Worm (Caenorhabditis elegans): ENCODE measurements around the gene srw-32.

The srw-32 gene

ce11 chrV:17493732-17494131, 14.9 kb upstream of the srw-32 start, which contains the start of gene fbxa-102:
TSS of gene fbxa-102 (minus strand) at chrV:17493832.
- TF ChIP-seq pha-4 (tag; optimal IDR thresholded peaks at IDR 0.05) (no peak), nhr-12 (tag; optimal IDR thresholded peaks at IDR 0.05) (no peak), nhr-67 (tag; optimal IDR thresholded peaks at IDR 0.05) (no peak), lin-39 (tag; optimal IDR thresholded peaks at IDR 0.05) (no peak), egl-5 (tag; optimal IDR thresholded peaks at IDR 0.05) (no peak), zag-1 (tag; optimal IDR thresholded peaks at IDR 0.05) (no peak), nhr-76 (tag; optimal IDR thresholded peaks at IDR 0.05) (no peak), ceh-28 (tag; optimal IDR thresholded peaks at IDR 0.05) (no peak), lsy-12 (tag; optimal IDR thresholded peaks at IDR 0.05) (no peak), hmg-11 (tag; optimal IDR thresholded peaks at IDR 0.05) (no peak), jun-1 (tag; optimal IDR thresholded peaks at IDR 0.05) (no peak), nfya-1 (tag; optimal IDR thresholded peaks at IDR 0.05; ENCODE audit: insufficient read depth) (no peak), pqm-1 (tag; optimal IDR thresholded peaks at IDR 0.05) (no peak), eor-1 (tag; optimal IDR thresholded peaks at IDR 0.05) (no peak), aly-2 (tag; optimal IDR thresholded peaks at IDR 0.05) (no peak), R02D3.7 (tag; optimal IDR thresholded peaks at IDR 0.05) (no peak), skn-1 (tag; optimal IDR thresholded peaks at IDR 0.05) (no peak), ceh-16 (tag; optimal IDR thresholded peaks at IDR 0.05) (no peak)

ce11 chrV:17496071-17496470, 12.5 kb upstream of the srw-32 start, which contains the start of gene srh-118:
TSS of gene srh-118 (minus strand) at chrV:17496171.
- TF ChIP-seq ceh-28 (tag; optimal IDR thresholded peaks at IDR 0.05) (no peak), snpc-4 (tag; optimal IDR thresholded peaks at IDR 0.05) (no peak), mml-1 (tag; optimal IDR thresholded peaks at IDR 0.05) (no peak), elt-1 (tag; optimal IDR thresholded peaks at IDR 0.05) (no peak), lin-15B (tag; optimal IDR thresholded peaks at IDR 0.05) (no peak), hmg-11 (tag; optimal IDR thresholded peaks at IDR 0.05) (no peak), jun-1 (tag; optimal IDR thresholded peaks at IDR 0.05) (no peak), R02D3.7 (tag; optimal IDR thresholded peaks at IDR 0.05) (no peak)

- TF ChIP-seq fos-1 (tag; optimal IDR thresholded peaks at IDR 0.05) (no peak), elt-1 (tag; optimal IDR thresholded peaks at IDR 0.05) (no peak), R02D3.7 (tag; optimal IDR thresholded peaks at IDR 0.05) (no peak), nhr-67 (tag; optimal IDR thresholded peaks at IDR 0.05) (no peak), sea-2 (GFP tag; optimal IDR thresholded peaks at IDR 0.05) (no peak), ceh-9 (tag; optimal IDR thresholded peaks at IDR 0.05) (no peak), pha-4 (tag; optimal IDR thresholded peaks at IDR 0.05) (no peak), fkh-10 (GFP tag; optimal IDR thresholded peaks at IDR 0.05) (no peak), unc-62 (GFP tag; optimal IDR thresholded peaks at IDR 0.05) (no peak), ztf-11 (tag; optimal IDR thresholded peaks at IDR 0.05) (no peak), unc-39 (tag; optimal IDR thresholded peaks at IDR 0.05) (no peak), aly-2 (tag; optimal IDR thresholded peaks at IDR 0.05) (no peak), fkh-2 (tag; optimal IDR thresholded peaks at IDR 0.05) (no peak), ceh-28 (tag; optimal IDR thresholded peaks at IDR 0.05) (no peak)
Observed at ce11 chrV:17500055-17500454, 8.5 kb upstream of the srw-32 start.

- TF ChIP-seq nhr-12 (tag; optimal IDR thresholded peaks at IDR 0.05): no peak
- TF ChIP-seq tbx-2 (tag; optimal IDR thresholded peaks at IDR 0.05): no peak
Observed at ce11 chrV:17506289-17506688, 2.3 kb upstream of the srw-32 start, which contains the start of gene srw-31. TSS of gene srw-31 (plus strand) at chrV:17506589.

- no peak for TF ChIP-seq sea-2 (GFP tag; optimal IDR thresholded peaks at IDR 0.05)
- no peak for TF ChIP-seq unc-39 (tag; optimal IDR thresholded peaks at IDR 0.05)
- TF ChIP-seq ZK546.5 (tag; optimal IDR thresholded peaks at IDR 0.05): no peak
- no peak for TF ChIP-seq skn-1 (tag; optimal IDR thresholded peaks at IDR 0.05)
- TF ChIP-seq ztf-4 (tag; optimal IDR thresholded peaks at IDR 0.05): no peak
- TF ChIP-seq nhr-237 (tag; optimal IDR thresholded peaks at IDR 0.05): no peak
- no peak for TF ChIP-seq ceh-82 (tag; optimal IDR thresholded peaks at IDR 0.05)
- no peak for TF ChIP-seq ztf-11 (tag; optimal IDR thresholded peaks at IDR 0.05)
- no peak for TF ChIP-seq nhr-28 (tag; optimal IDR thresholded peaks at IDR 0.05)
- TF ChIP-seq tbx-2 (tag; optimal IDR thresholded peaks at IDR 0.05): no peak
- TF ChIP-seq mdl-1 (tag; optimal IDR thresholded peaks at IDR 0.05): no peak
- no peak for TF ChIP-seq fos-1 (tag; optimal IDR thresholded peaks at IDR 0.05)
Observed at ce11 chrV:17512763-17513162, 4.2 kb downstream of the srw-32 start.
